Fruit fly (Drosophila melanogaster) whole organism, pupa: ENCODE data around the gene CG43965.

Experiments
- CG10348 ChIP-seq: fragments of 200-800 bp; sonication (Bioruptor generic); IDR thresholded peaks from 2 replicates; pipeline ENCODE4 v1.3.6; 2022; ENCODE audit warnings: missing biosample characterization, missing genetic modification characterization
- CG12605 ChIP-seq: fragments of 200-800 bp; sonication (Bioruptor generic); IDR thresholded peaks from 2 replicates; pipeline ENCODE4 v1.3.6; 2022; ENCODE audit warnings: missing biosample characterization, missing genetic modification characterization
- CG13204 ChIP-seq: fragments of 200-800 bp; sonication (Bioruptor generic); optimal IDR thresholded peaks from 2 replicates; lab custom pipeline; 2018; ENCODE audit warnings: missing biosample characterization, mild to moderate bottlenecking, missing genetic modification characterization, moderate library complexity
- CG14655 ChIP-seq: fragments of 200-800 bp; sonication (Bioruptor generic); optimal IDR thresholded peaks from 3 replicates; lab custom pipeline; 2017; ENCODE audit warnings: mild to moderate bottlenecking, missing biosample characterization, missing genetic modification reagents, missing genetic modification characterization
- CG15710 ChIP-seq: fragments of 200-800 bp; sonication (Bioruptor generic); optimal IDR thresholded peaks from 2 replicates; lab custom pipeline; 2018; ENCODE audit warnings: missing biosample characterization, mild to moderate bottlenecking, missing genetic modification characterization, moderate library complexity
- CG17806 ChIP-seq: fragments of 200-800 bp; sonication (Bioruptor generic); optimal IDR thresholded peaks from 2 replicates; lab custom pipeline; 2018; ENCODE audit warnings: missing biosample characterization, mild to moderate bottlenecking, missing genetic modification characterization, moderate library complexity
- CG32121 ChIP-seq: fragments of 200-800 bp; sonication (Bioruptor generic); IDR thresholded peaks from 2 replicates; pipeline ENCODE4 v1.3.6; 2022; ENCODE audit warnings: missing biosample characterization, missing genetic modification characterization
- CG34367 ChIP-seq: fragments of 200-800 bp; sonication (Bioruptor generic); optimal IDR thresholded peaks from 2 replicates; lab custom pipeline; 2018; ENCODE audit warnings: missing biosample characterization, mild to moderate bottlenecking, missing genetic modification characterization
- CG4496 ChIP-seq: fragments of 200-800 bp; sonication (Bioruptor generic); IDR thresholded peaks from 3 replicates; pipeline ENCODE4 v1.3.6; 2022; ENCODE audit warnings: missing biosample characterization, missing genetic modification characterization
- CG8159 ChIP-seq: fragments of 200-800 bp; sonication (Bioruptor generic); optimal IDR thresholded peaks from 3 replicates; lab custom pipeline; 2018; ENCODE audit warnings: missing biosample characterization, mild to moderate bottlenecking, missing genetic modification characterization, moderate library complexity
- CG8301 ChIP-seq: fragments of 200-800 bp; sonication (Bioruptor generic); optimal IDR thresholded peaks from 2 replicates; lab custom pipeline; 2018; ENCODE audit warnings: missing biosample characterization, mild to moderate bottlenecking, missing genetic modification characterization
- CG9948 ChIP-seq: fragments of 200-800 bp; sonication (Bioruptor generic); optimal IDR thresholded peaks from 2 replicates; lab custom pipeline; 2018; ENCODE audit warnings: missing biosample characterization, mild to moderate bottlenecking, missing genetic modification characterization, moderate library complexity
- D1 ChIP-seq: fragments of 200-800 bp; sonication (Bioruptor generic); optimal IDR thresholded peaks from 2 replicates; lab custom pipeline; 2018; ENCODE audit warnings: missing biosample characterization, mild to moderate bottlenecking, missing genetic modification characterization, moderate library complexity
- EcR ChIP-seq: fragments of 200-800 bp; sonication (Bioruptor generic); optimal IDR thresholded peaks from 3 replicates; lab custom pipeline; 2019; ENCODE audit warnings: missing biosample characterization, missing genetic modification characterization, mild to moderate bottlenecking, moderate library complexity, missing genetic modification reagents
- Ets98B ChIP-seq: fragments of 200-800 bp; sonication (Bioruptor generic); IDR thresholded peaks from 2 replicates; pipeline ENCODE4 v1.3.6; 2022; ENCODE audit warnings: missing biosample characterization, missing genetic modification characterization
- Pif1A ChIP-seq: fragments of 200-800 bp; sonication (Bioruptor generic); optimal IDR thresholded peaks from 3 replicates; lab custom pipeline; 2016; ENCODE audit warnings: missing biosample characterization, missing genetic modification characterization
- Pif1B ChIP-seq: fragments of 200-800 bp; sonication (Bioruptor generic); optimal IDR thresholded peaks from 3 replicates; lab custom pipeline; 2016; ENCODE audit warnings: missing biosample characterization, missing genetic modification characterization
- Snoo ChIP-seq: fragments of 200-800 bp; sonication (Bioruptor generic); optimal IDR thresholded peaks from 3 replicates; lab custom pipeline; 2017; ENCODE audit warnings: missing biosample characterization, mild to moderate bottlenecking, missing genetic modification characterization, inconsistent platforms
- fd96Ca ChIP-seq: fragments of 200-800 bp; sonication (Bioruptor generic); IDR thresholded peaks from 3 replicates; pipeline ENCODE4 v1.3.6; 2022; ENCODE audit warnings: missing biosample characterization, missing genetic modification characterization
- gl ChIP-seq: fragments of 200-800 bp; sonication (Bioruptor generic); optimal IDR thresholded peaks from 2 replicates; lab custom pipeline; 2018; ENCODE audit warnings: missing biosample characterization, mild to moderate bottlenecking, missing genetic modification characterization
- rn ChIP-seq: fragments of 200-800 bp; sonication (Bioruptor generic); IDR thresholded peaks from 2 replicates; pipeline ENCODE4 v1.3.6; 2022; ENCODE audit warnings: missing biosample characterization, missing genetic modification characterization

Gene CG43965

DNA sequence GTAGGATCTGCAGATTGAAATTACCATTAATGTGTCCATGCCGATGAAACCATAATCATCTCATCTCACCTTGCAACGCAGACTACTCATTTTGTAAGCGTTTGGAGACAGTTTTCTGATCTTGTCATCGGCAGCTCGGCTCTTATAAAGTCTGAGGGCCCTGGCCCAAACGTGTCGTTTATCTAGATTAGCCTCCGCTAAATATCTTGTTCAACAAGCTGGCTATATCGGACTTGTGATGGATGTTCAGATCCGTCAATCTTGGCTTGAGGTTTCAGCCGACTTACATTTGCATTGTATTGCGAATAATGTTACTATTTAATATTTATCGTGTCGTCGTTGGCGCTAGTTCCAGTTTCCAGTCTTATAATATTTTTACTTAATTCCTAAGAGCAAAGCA lies at the start of gene CG43965:
Gene CG43965 (minus strand): TSS at position 101 of the 400 bp plus-strand sequence.
- TF ChIP-seq CG15710, result no peak
- TF ChIP-seq gl (tag; lab: Kevin White, UChicago), result no peak
- no peak for TF ChIP-seq Pif1B (GFP tag; lab: Kevin White, UChicago)
- TF ChIP-seq CG34367, result no peak
- TF ChIP-seq rn, result no peak
- TF ChIP-seq CG14655 (GFP tag; lab: Kevin White, UChicago), result no peak
- no peak for TF ChIP-seq CG9948 (tag; lab: Kevin White, UChicago)
- TF ChIP-seq CG13204 (GFP tag; lab: Kevin White, UChicago), result no peak
- no peak for TF ChIP-seq D1
- no peak for TF ChIP-seq CG12605 (GFP tag; lab: Robert Waterston, UW)
- no peak for TF ChIP-seq Ets98B (GFP tag; lab: Robert Waterston, UW)
- TF ChIP-seq, all 21 proteins: peak for 0

DNA sequence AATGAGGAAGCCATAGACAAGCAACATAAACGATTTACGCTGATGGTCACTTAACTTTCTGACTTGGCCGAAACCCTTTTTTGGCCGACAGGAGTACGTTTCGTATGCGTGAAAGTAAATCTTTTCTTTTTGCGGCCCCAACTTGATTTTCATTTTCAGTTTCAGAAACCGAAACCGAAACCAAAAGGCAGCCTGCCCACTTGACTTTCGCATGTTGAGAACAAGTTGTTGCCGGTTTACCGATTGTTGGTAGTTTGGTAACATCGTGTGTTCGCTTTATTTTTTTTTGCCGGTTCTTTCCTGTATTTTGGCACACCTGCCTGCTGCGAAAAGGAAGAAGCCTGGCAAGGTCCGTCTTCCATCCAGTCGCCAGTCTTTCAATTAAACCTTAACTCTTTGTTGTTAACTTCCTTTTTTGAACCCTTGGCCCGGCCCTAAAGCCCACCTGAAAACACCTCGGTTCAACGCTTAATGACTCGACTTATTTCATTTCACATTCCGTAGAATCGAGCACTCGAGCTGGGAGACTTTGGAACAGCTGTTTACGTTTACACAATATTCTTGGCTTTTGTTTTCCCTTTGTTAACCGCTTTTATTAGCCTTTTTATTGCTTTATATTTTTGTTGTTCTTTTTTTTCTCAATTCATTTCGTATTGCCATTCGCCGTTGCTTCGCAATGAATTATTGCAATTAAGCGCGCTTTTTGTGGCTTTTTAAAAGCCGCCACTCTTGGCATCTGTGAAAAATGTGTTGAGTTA lies 49.6 kb upstream of the CG43965 start:
- no peak for TF ChIP-seq CG9948 (tag; lab: Kevin White, UChicago)
- no peak for TF ChIP-seq Ets98B (GFP tag; lab: Robert Waterston, UW)
- no peak for TF ChIP-seq CG8301 (tag; lab: Kevin White, UChicago)
- TF ChIP-seq CG4496 (GFP tag; lab: Robert Waterston, UW), result no peak
- TF ChIP-seq Pif1A, result peak; percentile 0
- TF ChIP-seq CG32121 (GFP tag; lab: Robert Waterston, UW), result no peak
- peak; percentile 37 for TF ChIP-seq CG8159
- TF ChIP-seq CG10348 (GFP tag; lab: Robert Waterston, UW), result no peak
- no peak for TF ChIP-seq fd96Ca (GFP tag; lab: Robert Waterston, UW)
- no peak for TF ChIP-seq Snoo (tag; lab: Kevin White, UChicago)
- peak; percentile 58 for TF ChIP-seq EcR (GFP tag; lab: Kevin White, UChicago)
- TF ChIP-seq CG17806, result no peak
- TF ChIP-seq CG14655 (GFP tag; lab: Kevin White, UChicago), result no peak
- TF ChIP-seq CG13204 (GFP tag; lab: Kevin White, UChicago), result peak; percentile 53
- TF ChIP-seq CG15710, result peak; percentile 25
- no peak for TF ChIP-seq D1
- TF ChIP-seq rn, result no peak
- TF ChIP-seq Pif1B (GFP tag; lab: Kevin White, UChicago), result no peak
- TF ChIP-seq CG12605 (GFP tag; lab: Robert Waterston, UW), result no peak
- peak; percentile 11 for TF ChIP-seq CG34367
- peak; percentile 58 for TF ChIP-seq gl (tag; lab: Kevin White, UChicago)

DNA sequence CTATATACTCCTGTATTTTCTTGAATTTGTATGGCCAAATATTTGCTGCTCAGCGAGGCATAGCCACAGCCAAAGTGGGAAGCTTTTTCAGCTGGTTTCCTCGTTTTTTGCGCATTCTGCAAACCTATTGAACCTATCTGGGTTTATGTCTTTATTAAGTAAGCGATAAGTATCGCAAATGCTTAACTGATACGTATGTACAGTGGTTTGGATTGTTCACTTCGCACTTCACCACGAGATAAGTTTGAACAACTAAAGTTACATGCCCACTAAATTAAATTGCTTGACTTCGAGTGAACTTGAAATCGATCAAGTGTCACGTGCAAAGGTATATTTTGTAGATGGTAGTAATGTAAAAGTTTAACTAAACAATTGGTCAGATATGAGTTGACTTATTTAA lies 48.1 kb upstream of the CG43965 start:
- TF ChIP-seq Pif1A, result no peak
- TF ChIP-seq D1, result no peak
- TF ChIP-seq Pif1B (GFP tag; lab: Kevin White, UChicago), result no peak
- no peak for TF ChIP-seq CG9948 (tag; lab: Kevin White, UChicago)
- no peak for TF ChIP-seq CG12605 (GFP tag; lab: Robert Waterston, UW)
- no peak for TF ChIP-seq CG34367
- TF ChIP-seq CG32121 (GFP tag; lab: Robert Waterston, UW), result no peak
- TF ChIP-seq CG15710, result no peak
- TF ChIP-seq CG8159, result no peak
- no peak for TF ChIP-seq CG8301 (tag; lab: Kevin White, UChicago)
- TF ChIP-seq EcR (GFP tag; lab: Kevin White, UChicago), result no peak
- TF ChIP-seq rn, result no peak

DNA sequence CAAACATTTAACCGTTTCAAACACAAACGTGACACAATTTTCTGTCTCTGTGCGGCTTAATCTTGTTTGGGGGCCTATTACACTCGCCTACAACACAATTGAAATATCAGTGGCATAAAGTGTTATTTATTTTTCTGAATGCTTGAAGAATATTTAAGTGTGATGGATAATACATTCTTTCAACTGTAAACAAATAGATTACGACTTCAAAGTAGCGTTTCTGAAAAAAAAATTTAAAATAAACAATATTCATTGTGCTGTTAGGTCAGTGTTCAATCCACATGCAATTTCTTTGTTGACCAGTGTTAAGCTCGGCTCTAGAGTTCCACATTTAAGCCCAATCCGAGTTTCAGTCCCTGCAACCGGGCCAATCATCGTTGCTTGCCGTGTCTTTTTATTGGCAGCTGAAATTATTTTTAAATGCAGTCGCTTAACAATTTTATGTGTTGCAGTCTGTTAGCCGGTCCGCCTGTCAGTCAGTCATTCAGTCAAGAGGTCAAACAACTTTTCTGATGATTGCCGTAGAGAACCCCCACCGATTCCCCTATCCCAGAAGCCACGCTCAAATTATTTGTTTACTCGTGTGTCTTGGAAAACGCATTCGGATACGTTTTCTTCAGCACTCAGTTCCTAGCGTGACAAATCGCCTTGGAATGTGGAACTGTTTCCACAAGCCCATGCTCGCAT lies 47.6 kb upstream of the CG43965 start:
- TF ChIP-seq CG4496 (GFP tag; lab: Robert Waterston, UW) (peak; percentile 72; the same call in 2 of the 3 replicates), CG32121 (GFP tag; lab: Robert Waterston, UW) (peak; percentile 65), EcR (GFP tag; lab: Kevin White, UChicago) (peak; percentile 55), D1 (peak; percentile 52), CG8301 (tag; lab: Kevin White, UChicago) (peak; percentile 67), Snoo (tag; lab: Kevin White, UChicago) (peak; percentile 12), CG15710 (peak; percentile 73), CG8159 (peak; percentile 77), CG10348 (GFP tag; lab: Robert Waterston, UW) (no peak), CG34367 (peak; percentile 71), Ets98B (GFP tag; lab: Robert Waterston, UW) (peak; percentile 70), Pif1B (GFP tag; lab: Kevin White, UChicago) (peak; percentile 22), Pif1A (peak; percentile 70), rn (no peak), gl (tag; lab: Kevin White, UChicago) (peak; percentile 27), CG13204 (GFP tag; lab: Kevin White, UChicago) (peak; percentile 7), CG14655 (GFP tag; lab: Kevin White, UChicago) (peak; percentile 65), CG9948 (tag; lab: Kevin White, UChicago) (peak; percentile 64), fd96Ca (GFP tag; lab: Robert Waterston, UW) (0 out of 3 replicates have a peak, but pooled peaks have one; percentile 57), CG17806 (peak; percentile 75), CG12605 (GFP tag; lab: Robert Waterston, UW) (peak; percentile 66)

DNA sequence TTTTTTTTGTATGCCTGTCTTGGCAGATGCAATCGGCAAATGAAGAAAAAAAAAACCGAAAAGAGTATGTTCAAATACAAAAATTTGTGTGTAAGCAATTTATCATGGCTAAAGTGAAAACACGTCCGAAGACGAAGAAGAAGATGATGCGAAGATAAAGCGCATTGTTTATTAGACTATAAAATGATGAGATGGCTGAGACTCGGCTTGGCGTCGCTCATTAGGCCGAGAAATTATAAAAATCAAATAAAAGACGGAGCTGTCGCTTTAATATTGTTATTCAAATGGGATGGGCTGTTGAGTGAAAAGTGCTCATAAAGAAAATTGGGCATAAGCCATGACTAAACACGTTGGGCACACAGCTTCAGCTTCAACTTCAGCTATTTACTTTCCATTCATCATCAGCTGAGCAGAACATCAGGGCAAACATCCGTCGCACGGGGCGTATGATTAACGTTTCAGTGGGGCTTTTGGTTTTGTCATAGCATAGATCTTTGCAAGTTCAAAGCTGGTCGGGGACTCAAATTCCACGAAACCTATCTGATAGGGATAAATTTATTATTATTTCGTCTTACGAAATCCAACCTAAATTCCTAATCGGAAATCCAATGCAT lies 45.1 kb upstream of the CG43965 start:
- TF ChIP-seq fd96Ca (GFP tag; lab: Robert Waterston, UW), result 0 out of 3 replicates have a peak, but pooled peaks have one; percentile 17
- TF ChIP-seq EcR (GFP tag; lab: Kevin White, UChicago), result no peak
